Fruit fly (Drosophila melanogaster): ENCODE data around the gene CG6800.

The CG6800 gene

DNA sequence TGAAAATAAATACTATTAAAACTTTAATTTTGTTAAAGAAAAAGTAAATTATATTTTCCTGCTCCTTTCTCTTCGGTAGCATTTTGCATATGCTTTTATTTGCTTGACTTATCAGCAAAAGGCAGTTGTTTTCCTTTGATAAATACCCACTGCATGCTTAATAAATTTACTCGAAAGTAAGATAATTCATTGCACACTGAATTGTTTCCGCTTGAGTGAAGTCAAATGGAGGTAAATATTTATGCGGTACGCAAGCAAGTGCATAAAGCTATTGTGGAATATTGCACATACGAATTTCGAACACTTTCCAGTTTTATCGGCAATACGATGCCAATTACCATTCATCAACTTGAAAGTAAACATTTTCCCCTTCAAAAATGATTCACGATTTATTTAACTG lies 47.1 kb downstream of the CG6800 start (continued):
- TF ChIP-seq svp (GFP tag) (no peak), lz (GFP tag; optimal IDR thresholded peaks at IDR 0.05) (no peak), esn (GFP tag; optimal IDR thresholded peaks at IDR 0.05) (peak; percentile 7), Smox (GFP tag; optimal IDR thresholded peaks at IDR 0.05) (peak; percentile 27), CG6163 (GFP tag; IDR thresholded peaks at IDR 0.05) (0 out of 3 replicates have a peak, but pooled peaks have one; percentile 37), vri (GFP tag; optimal IDR thresholded peaks at IDR 0.05) (no peak), CG31627 (GFP tag; optimal IDR thresholded peaks at IDR 0.05) (no peak)

DNA sequence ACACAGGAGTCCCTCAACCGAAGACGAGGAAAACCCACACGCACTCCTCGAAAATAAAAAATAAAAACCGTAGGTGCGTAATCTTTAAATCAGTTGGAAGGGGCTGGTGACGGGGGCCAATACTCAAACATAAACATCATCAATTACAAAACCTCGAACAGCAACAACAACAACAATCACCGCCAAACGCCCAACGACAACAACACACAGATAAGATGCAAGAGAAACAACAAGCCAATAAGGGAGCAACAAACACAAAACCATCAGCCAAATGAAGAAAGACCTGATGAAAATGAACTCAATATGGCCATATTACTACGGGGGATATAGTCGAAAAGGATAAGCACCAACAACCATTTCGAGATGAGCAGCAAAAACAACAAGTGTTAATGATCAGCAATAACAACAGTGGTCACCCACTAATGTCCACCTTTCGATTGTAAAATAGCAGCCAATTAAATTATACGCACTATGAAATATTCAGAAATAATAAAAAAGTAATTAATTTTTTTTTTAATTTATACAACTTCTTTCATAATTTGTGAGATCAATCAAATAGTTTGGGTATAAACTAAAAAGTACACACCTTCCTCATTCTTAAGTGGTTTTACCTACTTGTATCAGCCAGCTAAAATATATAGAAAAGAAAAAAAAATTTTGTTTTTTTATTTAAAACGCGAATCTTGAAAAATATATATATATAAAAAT lies 47.9 kb downstream of the CG6800 start:
- peak; percentile 42 for TF ChIP-seq Smox (GFP tag; optimal IDR thresholded peaks at IDR 0.05)
- TF ChIP-seq CG34406 (GFP tag; optimal IDR thresholded peaks at IDR 0.05): peak; percentile 44
- TF ChIP-seq CG6163 (GFP tag; IDR thresholded peaks at IDR 0.05): 0 out of 3 replicates have a peak, but pooled peaks have one; percentile 53
- TF ChIP-seq net (GFP tag; optimal IDR thresholded peaks at IDR 0.05): no peak
- peak; percentile 57; the same call in 2 of the 3 replicates for TF ChIP-seq CG8119 (GFP tag; IDR thresholded peaks at IDR 0.05)
- peak; percentile 38 for TF ChIP-seq Hr39 (GFP tag; optimal IDR thresholded peaks at IDR 0.05)
- peak in 1 of 2 experiments; percentile 27 for TF ChIP-seq salr (GFP tag; optimal IDR thresholded peaks at IDR 0.05)
- peak; percentile 61 for TF ChIP-seq CG10631 (GFP tag; optimal IDR thresholded peaks at IDR 0.05)
- peak; percentile 14 for TF ChIP-seq fd85E (GFP tag; optimal IDR thresholded peaks at IDR 0.05)
- peak in 1 of 2 experiments; percentile 21 for TF ChIP-seq ss (GFP tag; optimal IDR thresholded peaks at IDR 0.05)
- TF ChIP-seq Hr4 (GFP tag; optimal IDR thresholded peaks at IDR 0.05): no peak
- peak; percentile 70 for TF ChIP-seq Blimp-1 (GFP tag; optimal IDR thresholded peaks at IDR 0.05)
- peak; percentile 17 for TF ChIP-seq CG6792 (GFP tag; optimal IDR thresholded peaks at IDR 0.05)
- peak; percentile 52 for TF ChIP-seq CG8632 (GFP tag; optimal IDR thresholded peaks at IDR 0.05)
- TF ChIP-seq CG3919 (GFP tag; optimal IDR thresholded peaks at IDR 0.05): peak; percentile 81
- TF ChIP-seq CG9139 (GFP tag; optimal IDR thresholded peaks at IDR 0.05): peak; percentile 72
- no peak for TF ChIP-seq Hr38 (GFP tag; optimal IDR thresholded peaks at IDR 0.05)
- TF ChIP-seq CG10669 (GFP tag; optimal IDR thresholded peaks at IDR 0.05): peak; percentile 85
- no peak for TF ChIP-seq Gug (GFP tag; IDR thresholded peaks at IDR 0.05)
- TF ChIP-seq CG11762 (GFP tag; optimal IDR thresholded peaks at IDR 0.05; ENCODE audit: insufficient read depth): peak; percentile 70
- TF ChIP-seq Ets96B (tag; optimal IDR thresholded peaks at IDR 0.05): peak; percentile 79
- peak; percentile 65 for TF ChIP-seq CG11902 (GFP tag; optimal IDR thresholded peaks at IDR 0.05)
- TF ChIP-seq vri (GFP tag; optimal IDR thresholded peaks at IDR 0.05): no peak
- no peak for TF ChIP-seq Sox102F (GFP tag; optimal IDR thresholded peaks at IDR 0.05)
- TF ChIP-seq CG11294 (GFP tag; IDR thresholded peaks at IDR 0.05): no peak
- TF ChIP-seq Lpt (GFP tag; optimal IDR thresholded peaks at IDR 0.05): peak; percentile 1
- peak; percentile 48 for TF ChIP-seq Met (GFP tag; optimal IDR thresholded peaks at IDR 0.05)
- peak; percentile 80 for TF ChIP-seq CG3032 (tag; optimal IDR thresholded peaks at IDR 0.05)
- TF ChIP-seq fd59A (GFP tag; optimal IDR thresholded peaks at IDR 0.05): no peak
- TF ChIP-seq spab (GFP tag; optimal IDR thresholded peaks at IDR 0.05): peak; percentile 38
- peak; percentile 49 for TF ChIP-seq cyc (GFP tag; optimal IDR thresholded peaks at IDR 0.05)
- peak; percentile 74 for TF ChIP-seq Eip78C (GFP tag)
- TF ChIP-seq CG6808 (GFP tag; optimal IDR thresholded peaks at IDR 0.05): peak; percentile 78
- TF ChIP-seq CG7368 (GFP tag; optimal IDR thresholded peaks at IDR 0.05): peak; percentile 57
- peak; percentile 51 for TF ChIP-seq dsx (GFP tag; optimal IDR thresholded peaks at IDR 0.05; ENCODE audit: poor library complexity, severe bottlenecking)
- TF ChIP-seq esn (GFP tag; optimal IDR thresholded peaks at IDR 0.05): peak; percentile 70
- peak; percentile 71 for TF ChIP-seq topi (GFP tag; optimal IDR thresholded peaks at IDR 0.05)
- peak; percentile 26 for TF ChIP-seq lz (GFP tag; optimal IDR thresholded peaks at IDR 0.05)
- no peak for TF ChIP-seq Ets21C (GFP tag; optimal IDR thresholded peaks at IDR 0.05)
- peak; percentile 16 for TF ChIP-seq CG6854 (GFP tag; optimal IDR thresholded peaks at IDR 0.05)
- TF ChIP-seq CG32006 (GFP tag; optimal IDR thresholded peaks at IDR 0.05): peak; percentile 7
- TF ChIP-seq acj6 (GFP tag; optimal IDR thresholded peaks at IDR 0.05): peak; percentile 35
- TF ChIP-seq CG8319 (GFP tag; optimal IDR thresholded peaks at IDR 0.05): peak; percentile 66
- peak; percentile 41 for TF ChIP-seq achi (GFP tag; optimal IDR thresholded peaks at IDR 0.05)
- no peak for TF ChIP-seq dac (GFP tag; optimal IDR thresholded peaks at IDR 0.05)
- TF ChIP-seq Eip75B (GFP tag; optimal IDR thresholded peaks at IDR 0.05): peak; percentile 21
